Fruit fly (Drosophila melanogaster) whole organism, wandering third instar larva: ENCODE results near the gene CG4278.

Experiments
- CrebA ChIP-seq: fragments of 200-800 bp; sonication (Bioruptor generic); optimal IDR thresholded peaks from 2 replicates; lab custom pipeline; 2016; ENCODE audit warnings: missing biosample characterization, mild to moderate bottlenecking, missing genetic modification characterization, borderline replicate concordance
- Dfd ChIP-seq: fragments of >200 bp; optimal IDR thresholded peaks from 2 replicates; lab custom pipeline; 2017; ENCODE audit warnings: missing biosample characterization, missing genetic modification characterization
- Dif ChIP-seq: fragments of 200-275, 200-300 bp; sonication (Bioruptor generic); optimal IDR thresholded peaks from 2 replicates; lab custom pipeline; 2018; ENCODE audit warnings: missing biosample characterization, missing genetic modification characterization; ENCODE audit not compliant: partially characterized antibody
- GATAd ChIP-seq: sonication (Bioruptor generic); optimal IDR thresholded peaks from 2 replicates; lab custom pipeline; 2016; ENCODE audit warnings: missing biosample characterization, missing genetic modification characterization
- HLH106 ChIP-seq: fragments of 200-800 bp; optimal IDR thresholded peaks from 3 replicates; lab custom pipeline; 2019; ENCODE audit warnings: missing biosample characterization, mild to moderate bottlenecking, missing genetic modification characterization, moderate library complexity
- Hnf4 ChIP-seq: fragments of 200-800 bp; sonication (Bioruptor generic); optimal IDR thresholded peaks from 2 replicates; lab custom pipeline; 2016; ENCODE audit warnings: missing biosample characterization, mild to moderate bottlenecking, missing genetic modification characterization
- Hr83 ChIP-seq: fragments of 200-300 bp; sonication (Bioruptor generic); optimal IDR thresholded peaks from 2 replicates; lab custom pipeline; 2016; ENCODE audit warnings: missing biosample characterization, mild to moderate bottlenecking, missing genetic modification characterization, moderate library complexity; ENCODE audit not compliant: poor library complexity, severe bottlenecking
- Jra ChIP-seq: sonication (Bioruptor generic); optimal IDR thresholded peaks from 2 replicates; lab custom pipeline; 2016; ENCODE audit warnings: missing biosample characterization, missing genetic modification characterization
- N ChIP-seq: fragments of >200 bp; optimal IDR thresholded peaks from 2 replicates; lab custom pipeline; 2018; ENCODE audit warnings: missing biosample characterization, missing external identifiers, missing genetic modification characterization
- OdsH ChIP-seq: fragments of 200-800 bp; sonication (Bioruptor generic); optimal IDR thresholded peaks from 2 replicates; lab custom pipeline; 2016; ENCODE audit warnings: missing biosample characterization, mild to moderate bottlenecking, missing genetic modification characterization
- Rel ChIP-seq, 2 experiments: fragments of 200-800 bp; sonication (Bioruptor generic) in 1 of 2; optimal IDR thresholded peaks; 2 replicates in 1 of 2; 3 replicates in 1 of 2; lab custom pipeline; 2016 to 2019; ENCODE audit warnings: mild to moderate bottlenecking in 2 of 2, missing biosample characterization in 2 of 2, missing genetic modification characterization in 2 of 2, moderate library complexity in 1 of 2
- Sp1 ChIP-seq: fragments of 200-800 bp; sonication (Bioruptor generic); optimal IDR thresholded peaks from 3 replicates; lab custom pipeline; 2019; ENCODE audit warnings: missing biosample characterization, mild to moderate bottlenecking, missing genetic modification characterization, moderate library complexity
- br ChIP-seq: fragments of 200-800 bp; sonication (Bioruptor generic); optimal IDR thresholded peaks from 2 replicates; lab custom pipeline; 2016; ENCODE audit warnings: missing biosample characterization, missing genetic modification characterization
- brk ChIP-seq: fragments of 200-800 bp; sonication (Bioruptor generic); optimal IDR thresholded peaks from 2 replicates; lab custom pipeline; 2016; ENCODE audit warnings: missing biosample characterization, mild to moderate bottlenecking, missing genetic modification characterization
- dl ChIP-seq, 2 experiments: fragments of 175-275, 200-275 bp in 1 of 2; fragments of 200-275 bp in 1 of 2; sonication (Bioruptor generic); optimal IDR thresholded peaks; lab custom pipeline; 2018; ENCODE audit warnings: mild to moderate bottlenecking in 2 of 2, missing biosample characterization in 2 of 2, missing genetic modification characterization in 2 of 2, moderate library complexity in 2 of 2; ENCODE audit not compliant: partially characterized antibody in 2 of 2, insufficient read depth in 1 of 2
- dmrt93B ChIP-seq: fragments of 200-800 bp; sonication (Bioruptor generic); optimal IDR thresholded peaks from 2 replicates; lab custom pipeline; 2018; ENCODE audit warnings: missing biosample characterization, mild to moderate bottlenecking, missing genetic modification characterization
- dsf ChIP-seq: sonication (Bioruptor generic); optimal IDR thresholded peaks from 2 replicates; lab custom pipeline; 2016; ENCODE audit warnings: missing biosample characterization, missing genetic modification characterization, borderline replicate concordance
- ey ChIP-seq: fragments of 200-800 bp; sonication (Bioruptor generic); optimal IDR thresholded peaks from 2 replicates; lab custom pipeline; 2016; ENCODE audit warnings: missing biosample characterization, missing genetic modification characterization
- foxo ChIP-seq, 2 experiments: fragments of 200-800 bp; sonication (Bioruptor generic); optimal IDR thresholded peaks; 2 replicates in 1 of 2; 3 replicates in 1 of 2; lab custom pipeline; 2016 to 2017; ENCODE audit warnings: missing biosample characterization in 2 of 2, missing genetic modification characterization in 2 of 2
- fru ChIP-seq: fragments of 200-800 bp; sonication (Bioruptor generic); optimal IDR thresholded peaks from 3 replicates; lab custom pipeline; 2016; ENCODE audit warnings: missing biosample characterization, mild to moderate bottlenecking, missing genetic modification characterization
- h ChIP-seq: fragments of 200-800 bp; sonication (Bioruptor generic); optimal IDR thresholded peaks from 3 replicates; lab custom pipeline; 2016; ENCODE audit warnings: missing biosample characterization, mild to moderate bottlenecking, missing genetic modification characterization
- jim ChIP-seq: fragments of 175-275, 200-325 bp; sonication (Bioruptor generic); optimal IDR thresholded peaks from 2 replicates; lab custom pipeline; 2016; ENCODE audit warnings: missing biosample characterization, mild to moderate bottlenecking, missing genetic modification characterization
- psq ChIP-seq: fragments of 200-800 bp; sonication (Bioruptor generic); optimal IDR thresholded peaks from 3 replicates; lab custom pipeline; 2017; ENCODE audit warnings: missing biosample characterization, mild to moderate bottlenecking, missing genetic modification characterization, moderate library complexity
- rgr ChIP-seq: fragments of 200-800 bp; sonication (Bioruptor generic); optimal IDR thresholded peaks from 3 replicates; lab custom pipeline; 2016; ENCODE audit warnings: missing biosample characterization, mild to moderate bottlenecking, missing genetic modification characterization
- sage ChIP-seq: fragments of 200-800 bp; sonication (Bioruptor generic); optimal IDR thresholded peaks from 2 replicates; lab custom pipeline; 2016; ENCODE audit warnings: missing biosample characterization, mild to moderate bottlenecking, missing genetic modification characterization
- sv ChIP-seq: fragments of 200-800 bp; sonication (Bioruptor generic); optimal IDR thresholded peaks from 3 replicates; lab custom pipeline; 2016; ENCODE audit warnings: missing biosample characterization, missing genetic modification characterization
- usp ChIP-seq: fragments of >200 bp; optimal IDR thresholded peaks from 2 replicates; lab custom pipeline; 2017; ENCODE audit warnings: missing biosample characterization, missing genetic modification characterization
- woc ChIP-seq: sonication (Bioruptor generic); optimal IDR thresholded peaks from 2 replicates; lab custom pipeline; 2016; ENCODE audit warnings: missing biosample characterization, mild to moderate bottlenecking, missing genetic modification characterization

The CG4278 gene

DNA sequence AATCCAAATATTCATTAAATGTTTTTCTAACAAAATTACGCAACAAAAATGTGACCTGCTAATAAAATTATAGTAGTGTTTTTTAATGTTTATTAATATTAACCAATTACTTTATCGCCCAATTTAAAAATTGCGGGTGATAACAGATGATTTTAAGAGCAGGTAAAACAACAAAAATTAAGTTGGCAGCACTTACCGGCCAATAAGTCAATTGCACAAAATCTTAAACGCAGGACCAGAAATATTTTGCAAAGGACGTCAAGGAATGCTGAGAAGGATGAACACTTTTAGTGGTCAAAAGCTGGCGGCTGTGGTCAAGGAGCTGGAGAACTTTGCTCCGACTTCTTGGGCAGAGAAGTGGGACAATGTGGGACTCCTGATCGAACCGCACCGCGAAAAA is at the start of gene CG4278:
Gene CG4278 (plus strand): TSS at position 178 of the 400 bp plus-strand sequence.
- TF ChIP-seq N (GFP tag; lab: Kevin White, UChicago), result no peak
- TF ChIP-seq, all 38 proteins: peak for 0

DNA sequence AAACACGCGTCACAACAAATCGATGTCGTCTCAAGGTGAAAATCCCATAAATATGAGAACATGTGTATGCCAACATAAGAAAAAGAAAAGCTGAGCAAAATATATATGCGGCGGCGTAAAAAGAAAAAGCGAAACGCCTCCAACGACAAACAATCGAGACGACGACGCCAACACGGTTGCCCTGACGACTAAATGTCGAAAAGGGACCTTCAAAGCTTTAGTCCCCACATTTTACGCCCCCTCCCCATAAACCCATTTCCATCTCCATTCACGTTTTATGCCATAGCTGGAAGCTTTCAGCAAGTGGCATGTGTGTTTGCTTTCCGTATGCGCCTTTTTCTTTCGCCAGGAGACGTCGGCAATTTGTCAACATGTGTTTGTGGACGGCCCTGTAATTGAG is 48.9 kb upstream of the CG4278 start:
- no peak for TF ChIP-seq Dfd (GFP tag; lab: Kevin White, UChicago)
- TF ChIP-seq CrebA (GFP tag; lab: Kevin White, UChicago), result no peak
- no peak for TF ChIP-seq dl (GFP tag; optimal IDR thresholded peaks at IDR 0.05; lab: Kevin White, UChicago; ENCODE audit: insufficient read depth in 1 of 2, partially characterized antibody in 2 of 2)
- no peak for TF ChIP-seq Dif (GFP tag; lab: Kevin White, UChicago)
- no peak for TF ChIP-seq Hnf4 (GFP tag; lab: Kevin White, UChicago)
- TF ChIP-seq GATAd (GFP tag; lab: Kevin White, UChicago), result no peak
- no peak for TF ChIP-seq sage (GFP tag; lab: Kevin White, UChicago)
- TF ChIP-seq jim (GFP tag; lab: Kevin White, UChicago), result no peak

DNA sequence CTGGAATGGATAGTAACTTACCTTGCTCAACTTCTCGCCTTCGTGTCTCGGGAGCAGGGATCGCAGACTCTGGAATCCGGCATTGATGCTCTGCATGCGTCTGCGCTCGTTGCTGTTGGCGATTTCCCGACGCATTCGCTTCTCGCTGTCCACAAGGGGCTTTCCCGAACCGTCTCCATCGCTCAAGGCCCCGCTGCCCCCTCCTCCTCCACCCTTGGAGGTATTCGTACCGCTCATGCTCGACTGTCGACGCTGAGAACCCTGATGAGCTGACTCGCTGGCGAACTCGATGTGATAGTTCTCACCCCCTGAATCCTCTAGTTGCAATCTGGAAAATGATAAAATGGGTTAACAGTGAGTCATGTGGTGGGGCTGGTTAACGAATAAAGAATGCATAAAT is 48.0 kb upstream of the CG4278 start:
- TF ChIP-seq Sp1 (no peak), Rel (GFP tag; optimal IDR thresholded peaks at IDR 0.05; lab: Kevin White, UChicago) (no peak), Rel (tag; optimal IDR thresholded peaks at IDR 0.05; lab: Kevin White, UChicago) (peak; percentile 82)

DNA sequence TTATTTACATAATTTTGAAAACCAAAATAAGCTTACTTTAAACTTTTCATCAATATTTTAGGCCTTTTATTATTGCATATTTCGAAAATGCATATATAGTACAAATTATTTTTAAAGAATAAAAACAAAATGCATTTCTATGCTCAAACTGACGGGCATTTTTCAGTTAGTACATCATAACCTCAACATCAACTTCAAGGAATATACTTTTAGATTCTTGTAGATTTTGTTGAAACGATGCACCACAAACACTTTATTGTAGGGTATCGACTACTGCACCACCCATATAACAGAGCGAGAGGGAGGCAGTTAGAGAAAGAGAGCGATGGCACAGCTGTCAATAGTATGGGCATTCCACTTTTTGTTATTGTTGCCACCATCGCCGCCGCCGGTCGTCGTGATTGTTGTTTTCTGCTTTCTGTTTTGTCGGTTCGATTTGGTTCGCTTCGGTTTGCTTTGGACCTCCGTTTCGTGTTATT is 47.1 kb upstream of the CG4278 start:
- TF ChIP-seq Hnf4 (GFP tag; lab: Kevin White, UChicago) (peak; percentile 32), foxo (GFP tag; optimal IDR thresholded peaks at IDR 0.05; lab: Kevin White, UChicago) (peak in 1 of 2 experiments; percentile 68), GATAd (GFP tag; lab: Kevin White, UChicago) (no peak), psq (GFP tag; lab: Kevin White, UChicago) (peak; percentile 56), dmrt93B (GFP tag; lab: Kevin White, UChicago) (peak; percentile 20), woc (GFP tag; lab: Kevin White, UChicago) (peak; percentile 62), Jra (GFP tag; lab: Kevin White, UChicago) (no peak), sage (GFP tag; lab: Kevin White, UChicago) (no peak), ey (GFP tag; lab: Kevin White, UChicago) (peak; percentile 73), rgr (GFP tag; lab: Kevin White, UChicago) (peak; percentile 73), HLH106 (tag; lab: Kevin White, UChicago) (peak; percentile 53), Sp1 (peak; percentile 46), sv (GFP tag; lab: Kevin White, UChicago) (peak; percentile 88), br (GFP tag; lab: Kevin White, UChicago) (peak; percentile 49), Dif (GFP tag; lab: Kevin White, UChicago) (no peak), h (GFP tag; lab: Kevin White, UChicago) (peak; percentile 78), Rel (GFP tag; optimal IDR thresholded peaks at IDR 0.05; lab: Kevin White, UChicago) (no peak), Rel (tag; optimal IDR thresholded peaks at IDR 0.05; lab: Kevin White, UChicago) (no peak), fru (peak; percentile 79), usp (GFP tag; lab: Kevin White, UChicago) (no peak), OdsH (peak; percentile 72)
- TF ChIP-seq, all 38 proteins: peak for 14

DNA sequence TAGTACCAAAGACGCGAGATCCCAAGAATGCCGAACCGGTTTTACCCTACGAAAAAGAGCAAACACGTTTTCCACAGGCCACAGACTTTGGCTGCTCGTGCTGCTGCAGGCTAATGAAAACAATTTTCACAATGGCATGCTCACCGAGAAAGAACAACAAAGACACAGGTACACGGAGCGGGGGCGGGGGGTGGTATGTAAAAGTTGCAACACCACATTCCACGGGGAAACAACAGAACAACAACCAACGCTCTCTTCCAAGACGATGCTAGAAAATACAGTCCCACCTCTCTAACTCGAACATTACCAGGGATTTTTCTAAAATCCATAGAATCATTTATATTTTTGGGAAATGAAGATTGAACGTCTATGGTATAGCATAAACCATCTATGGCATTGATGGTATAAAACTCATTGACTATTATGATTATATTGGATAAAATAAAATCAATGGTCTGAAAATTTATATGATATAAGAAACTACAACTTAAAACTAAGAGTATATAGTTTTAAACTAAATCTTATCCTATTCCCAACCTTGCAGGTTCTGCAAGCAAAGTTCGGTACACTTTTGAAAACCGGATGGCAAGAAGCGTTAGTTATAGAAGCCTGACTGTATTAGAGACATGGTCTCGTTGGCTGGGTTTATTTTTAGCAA is 45.3 kb upstream of the CG4278 start:
- TF ChIP-seq fru (peak; percentile 45), Sp1 (peak; percentile 25), CrebA (GFP tag; lab: Kevin White, UChicago) (no peak), brk (no peak), dmrt93B (GFP tag; lab: Kevin White, UChicago) (no peak), ey (GFP tag; lab: Kevin White, UChicago) (peak; percentile 24), dsf (GFP tag; lab: Kevin White, UChicago) (no peak), h (GFP tag; lab: Kevin White, UChicago) (peak; percentile 28), foxo (GFP tag; optimal IDR thresholded peaks at IDR 0.05; lab: Kevin White, UChicago) (peak in 1 of 2 experiments; percentile 50), HLH106 (tag; lab: Kevin White, UChicago) (peak; percentile 22), woc (GFP tag; lab: Kevin White, UChicago) (peak; percentile 55), Hr83 (no peak), psq (GFP tag; lab: Kevin White, UChicago) (peak; percentile 16), OdsH (peak; percentile 17)
